Fruit fly (Drosophila melanogaster): ENCODE data around the gene Tango5.

DNA sequence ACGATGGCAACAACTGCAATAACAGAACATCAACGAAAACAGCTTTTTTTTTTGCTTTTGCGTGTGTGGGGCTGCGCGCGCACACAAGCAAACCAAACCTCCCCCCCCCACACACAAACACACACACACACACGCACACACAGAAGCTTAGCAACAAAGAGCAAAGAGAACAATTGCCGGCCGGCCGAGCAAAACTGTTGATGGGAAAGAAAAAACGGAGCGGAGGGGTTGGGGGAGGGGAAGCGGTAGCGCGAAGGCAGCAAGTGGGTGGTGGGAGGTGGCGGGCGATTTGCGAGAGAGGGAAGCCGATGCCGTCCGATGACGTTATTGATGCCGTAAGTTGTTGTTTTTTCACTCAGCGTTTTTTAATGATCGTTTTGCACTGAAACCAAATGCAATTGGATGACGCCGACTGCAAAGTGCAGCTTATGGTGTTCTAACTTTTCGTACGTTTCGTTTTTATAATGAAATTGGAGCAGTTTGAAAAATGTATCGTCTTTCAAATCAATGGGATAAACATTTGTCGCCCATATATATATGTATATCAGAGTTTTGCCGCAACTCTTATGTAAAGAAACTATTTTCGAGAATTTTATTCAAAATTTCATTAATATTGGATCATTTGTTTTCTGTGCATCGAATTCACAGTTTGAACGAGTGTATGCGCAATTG lies 28.4 kb downstream of the Tango5 start:
- TF ChIP-seq dac (GFP tag; optimal IDR thresholded peaks at IDR 0.05) (no peak), CG34406 (GFP tag; optimal IDR thresholded peaks at IDR 0.05) (no peak), cyc (GFP tag; optimal IDR thresholded peaks at IDR 0.05) (no peak), fd85E (GFP tag; optimal IDR thresholded peaks at IDR 0.05) (no peak), CG31627 (GFP tag; optimal IDR thresholded peaks at IDR 0.05) (peak; percentile 20), lz (GFP tag; optimal IDR thresholded peaks at IDR 0.05) (no peak)
